Worm (Caenorhabditis elegans) whole organism, young adult: Measurements from ENCODE around the gene C55B6.1.

Experiments
- C17E4.6 ChIP-seq: fragments of 200-800 bp; sonication (Bioruptor generic); IDR thresholded peaks from 2 replicates; pipeline ENCODE4 v1.3.6; 2022; ENCODE audit warnings: missing genetic modification reagents, missing genetic modification characterization, missing compliant biosample characterization
- F37B4.10 ChIP-seq: fragments of 200-800 bp; sonication (Bioruptor generic); IDR thresholded peaks from 2 replicates; pipeline ENCODE4 v1.3.6; 2022; ENCODE audit warnings: missing genetic modification characterization, missing compliant biosample characterization

ce11 chrX:7234074-7234453, 33.9 kb downstream of the C55B6.1 start:
- no peak for TF ChIP-seq F37B4.10
- no peak for TF ChIP-seq C17E4.6 (GFP tag; lab: Robert Waterston, UW)
